Worm (Caenorhabditis elegans) whole organism, L1 larva: ENCODE results near the gene str-185.
A peak's percentile ranks its signal among the peaks of the same experiment; 100 is the strongest.

Experiments used
- C04F5.9 ChIP-seq: sonication (generic microtip); optimal IDR thresholded peaks from 2 replicates; lab custom pipeline; 2016; ENCODE audit warnings: missing genetic modification characterization, missing compliant biosample characterization
- Y116A8C.19 ChIP-seq: sonication (generic microtip); optimal IDR thresholded peaks from 2 replicates; lab custom pipeline; 2016; ENCODE audit warnings: missing compliant biosample characterization, missing genetic modification characterization, borderline replicate concordance
- ama-1 ChIP-seq: fragments of 150-350 bp; optimal IDR thresholded peaks from 2 replicates; lab custom pipeline; 2014
- ceh-8 ChIP-seq: fragments of 200-800 bp; sonication (Bioruptor generic); optimal IDR thresholded peaks from 2 replicates; lab custom pipeline; 2018; ENCODE audit warnings: mild to moderate bottlenecking, missing genetic modification characterization, moderate library complexity, missing compliant biosample characterization
- ceh-82 ChIP-seq, 3 experiments: fragments of 150-350 bp in 1 of 3; sonication (generic microtip) in 2 of 3; optimal IDR thresholded peaks; 2 replicates each; lab custom pipeline; 2014 to 2017; ENCODE audit warnings: missing biosample characterization in 3 of 3, missing genetic modification characterization in 3 of 3
- ceh-88 ChIP-seq: fragments of 200-800 bp; sonication (Bioruptor generic); IDR thresholded peaks from 2 replicates; pipeline ENCODE4 v1.3.6; 2022; ENCODE audit warnings: missing genetic modification characterization, missing compliant biosample characterization
- ceh-90 ChIP-seq: sonication (generic microtip); optimal IDR thresholded peaks from 2 replicates; lab custom pipeline; 2016; ENCODE audit warnings: missing genetic modification characterization, missing compliant biosample characterization
- dsc-1 ChIP-seq: sonication (generic microtip); optimal IDR thresholded peaks from 2 replicates; lab custom pipeline; 2016; ENCODE audit warnings: mild to moderate bottlenecking, missing genetic modification characterization, missing compliant biosample characterization
- egl-13 ChIP-seq: sonication (generic microtip); optimal IDR thresholded peaks from 2 replicates; lab custom pipeline; 2016; ENCODE audit warnings: missing genotype, missing genetic modification reagents, missing genetic modification characterization, missing compliant biosample characterization
- elt-2 ChIP-seq: sonication (generic microtip); optimal IDR thresholded peaks from 2 replicates; lab custom pipeline; 2016; ENCODE audit warnings: missing genetic modification characterization, mild to moderate bottlenecking, inconsistent platforms, missing compliant biosample characterization, missing genetic modification reagents
- ets-5 ChIP-seq: fragments of 200-800 bp; sonication (Bioruptor generic); IDR thresholded peaks from 2 replicates; pipeline ENCODE4 v1.3.6; 2022; ENCODE audit warnings: missing genetic modification characterization, missing compliant biosample characterization
- fkh-4 ChIP-seq: sonication (generic microtip); optimal IDR thresholded peaks from 2 replicates; lab custom pipeline; 2016; ENCODE audit warnings: missing compliant biosample characterization, missing genetic modification characterization, borderline replicate concordance
- hlh-4 ChIP-seq: sonication (generic microtip); optimal IDR thresholded peaks from 2 replicates; lab custom pipeline; 2016; ENCODE audit warnings: mild to moderate bottlenecking, missing genetic modification characterization, missing compliant biosample characterization
- hpl-2 ChIP-seq: fragments of 150-350 bp; optimal IDR thresholded peaks from 2 replicates; lab custom pipeline; 2014; ENCODE audit warnings: missing biosample characterization, missing genetic modification reagents, missing genetic modification characterization
- irx-1 ChIP-seq: sonication (generic microtip); optimal IDR thresholded peaks from 2 replicates; lab custom pipeline; 2016; ENCODE audit warnings: missing genetic modification characterization, missing compliant biosample characterization
- isw-1 ChIP-seq: fragments of 200-800 bp; sonication (Bioruptor generic); IDR thresholded peaks from 2 replicates; pipeline ENCODE4 v1.3.6; 2022; ENCODE audit warnings: missing genetic modification characterization, missing compliant biosample characterization
- jun-1 ChIP-seq: fragments of 150-350 bp; optimal IDR thresholded peaks from 2 replicates; lab custom pipeline; 2014; ENCODE audit warnings: missing biosample characterization, missing genetic modification reagents, missing genetic modification characterization
- lin-13 ChIP-seq: fragments of 150-350 bp; optimal IDR thresholded peaks from 2 replicates; lab custom pipeline; 2014; ENCODE audit warnings: missing biosample characterization, missing genetic modification reagents, missing genetic modification characterization
- lin-35 ChIP-seq, 2 experiments: fragments of 150-350 bp; optimal IDR thresholded peaks; 2 replicates each; lab custom pipeline; 2014; ENCODE audit warnings: missing biosample characterization in 2 of 2, missing genetic modification characterization in 2 of 2, missing genetic modification reagents in 2 of 2
- lin-39 ChIP-seq: fragments of 150-350 bp; optimal IDR thresholded peaks from 2 replicates; lab custom pipeline; 2014; ENCODE audit warnings: missing biosample characterization, missing genetic modification reagents, missing genetic modification characterization
- lir-3 ChIP-seq: sonication (generic microtip); optimal IDR thresholded peaks from 2 replicates; lab custom pipeline; 2016; ENCODE audit warnings: mild to moderate bottlenecking, missing genetic modification characterization, moderate library complexity, missing compliant biosample characterization; ENCODE audit not compliant: poor library complexity
- lsy-2 ChIP-seq, 2 experiments: fragments of 150-350 bp; optimal IDR thresholded peaks; 2 replicates each; lab custom pipeline; 2014; ENCODE audit warnings: missing biosample characterization in 2 of 2, missing genetic modification characterization in 2 of 2
- mab-9 ChIP-seq: fragments of 200-800 bp; sonication (Bioruptor generic); IDR thresholded peaks from 2 replicates; pipeline ENCODE4 v1.3.6; 2022; ENCODE audit warnings: missing genetic modification reagents, missing genetic modification characterization, missing compliant biosample characterization
- mdl-1 ChIP-seq, 2 experiments: fragments of 150-350 bp; optimal IDR thresholded peaks; 2 replicates each; lab custom pipeline; 2014 to 2017; ENCODE audit warnings: missing biosample characterization in 2 of 2, missing genetic modification characterization in 2 of 2, inconsistent platforms in 1 of 2
- mef-2 ChIP-seq: fragments of 150-350 bp; optimal IDR thresholded peaks from 2 replicates; lab custom pipeline; 2014; ENCODE audit warnings: missing biosample characterization, missing genetic modification characterization
- nhr-237 ChIP-seq: fragments of 150-350 bp; optimal IDR thresholded peaks from 2 replicates; lab custom pipeline; 2014; ENCODE audit warnings: missing biosample characterization, missing genetic modification characterization
- nhr-28 ChIP-seq: fragments of 150-350 bp; optimal IDR thresholded peaks from 2 replicates; lab custom pipeline; 2014; ENCODE audit warnings: missing biosample characterization, missing genetic modification characterization
- nhr-47 ChIP-seq: sonication (generic microtip); optimal IDR thresholded peaks from 2 replicates; lab custom pipeline; 2016; ENCODE audit warnings: mild to moderate bottlenecking, missing genetic modification characterization, moderate library complexity, missing compliant biosample characterization
- nhr-71 ChIP-seq: sonication (generic microtip); optimal IDR thresholded peaks from 2 replicates; lab custom pipeline; 2016; ENCODE audit warnings: mild to moderate bottlenecking, missing genetic modification characterization, moderate library complexity, missing compliant biosample characterization
- nhr-77 ChIP-seq: fragments of 150-350 bp; optimal IDR thresholded peaks from 2 replicates; lab custom pipeline; 2014; ENCODE audit warnings: missing biosample characterization, missing genetic modification characterization
- nhr-84 ChIP-seq: sonication (generic microtip); optimal IDR thresholded peaks from 2 replicates; lab custom pipeline; 2017; ENCODE audit warnings: missing biosample characterization, missing genetic modification characterization
- nhr-90 ChIP-seq: sonication (generic microtip); optimal IDR thresholded peaks from 2 replicates; lab custom pipeline; 2016; ENCODE audit warnings: mild to moderate bottlenecking, missing genetic modification characterization, missing compliant biosample characterization; ENCODE audit not compliant: poor library complexity
- pax-3 ChIP-seq: fragments of 200-800 bp; sonication (Bioruptor generic); optimal IDR thresholded peaks from 2 replicates; lab custom pipeline; 2018; ENCODE audit warnings: mild to moderate bottlenecking, missing genetic modification characterization, moderate library complexity, missing compliant biosample characterization
- snu-23 ChIP-seq: sonication (generic microtip); optimal IDR thresholded peaks from 2 replicates; lab custom pipeline; 2016; ENCODE audit warnings: missing genetic modification characterization, missing compliant biosample characterization
- sptf-1 ChIP-seq: fragments of 150-350 bp; optimal IDR thresholded peaks from 2 replicates; lab custom pipeline; 2014; ENCODE audit warnings: missing biosample characterization, missing genetic modification characterization
- sup-37 ChIP-seq: fragments of 200-800 bp; sonication (Bioruptor generic); optimal IDR thresholded peaks from 2 replicates; lab custom pipeline; 2018; ENCODE audit warnings: mild to moderate bottlenecking, missing genetic modification characterization, missing compliant biosample characterization
- tbx-2 ChIP-seq: sonication (generic microtip); optimal IDR thresholded peaks from 2 replicates; lab custom pipeline; 2016; ENCODE audit warnings: missing genetic modification characterization, missing compliant biosample characterization
- tlp-1 ChIP-seq: fragments of 150-350 bp; optimal IDR thresholded peaks from 2 replicates; lab custom pipeline; 2014; ENCODE audit warnings: missing biosample characterization, missing genetic modification characterization
- unc-62 ChIP-seq: fragments of 150-350 bp; optimal IDR thresholded peaks from 2 replicates; lab custom pipeline; 2014; ENCODE audit warnings: missing biosample characterization, missing genetic modification reagents, missing genetic modification characterization
- zag-1 ChIP-seq: fragments of 150-350 bp; optimal IDR thresholded peaks from 2 replicates; lab custom pipeline; 2014; ENCODE audit warnings: missing biosample characterization, missing genetic modification characterization
- zip-4 ChIP-seq: fragments of 200-800 bp; sonication (Bioruptor generic); optimal IDR thresholded peaks from 2 replicates; lab custom pipeline; 2018; ENCODE audit warnings: mild to moderate bottlenecking, missing genetic modification characterization, moderate library complexity, missing compliant biosample characterization
- ztf-4 ChIP-seq: fragments of 150-350 bp; optimal IDR thresholded peaks from 2 replicates; lab custom pipeline; 2014; ENCODE audit warnings: missing biosample characterization, missing genetic modification characterization

The str-185 gene

DNA sequence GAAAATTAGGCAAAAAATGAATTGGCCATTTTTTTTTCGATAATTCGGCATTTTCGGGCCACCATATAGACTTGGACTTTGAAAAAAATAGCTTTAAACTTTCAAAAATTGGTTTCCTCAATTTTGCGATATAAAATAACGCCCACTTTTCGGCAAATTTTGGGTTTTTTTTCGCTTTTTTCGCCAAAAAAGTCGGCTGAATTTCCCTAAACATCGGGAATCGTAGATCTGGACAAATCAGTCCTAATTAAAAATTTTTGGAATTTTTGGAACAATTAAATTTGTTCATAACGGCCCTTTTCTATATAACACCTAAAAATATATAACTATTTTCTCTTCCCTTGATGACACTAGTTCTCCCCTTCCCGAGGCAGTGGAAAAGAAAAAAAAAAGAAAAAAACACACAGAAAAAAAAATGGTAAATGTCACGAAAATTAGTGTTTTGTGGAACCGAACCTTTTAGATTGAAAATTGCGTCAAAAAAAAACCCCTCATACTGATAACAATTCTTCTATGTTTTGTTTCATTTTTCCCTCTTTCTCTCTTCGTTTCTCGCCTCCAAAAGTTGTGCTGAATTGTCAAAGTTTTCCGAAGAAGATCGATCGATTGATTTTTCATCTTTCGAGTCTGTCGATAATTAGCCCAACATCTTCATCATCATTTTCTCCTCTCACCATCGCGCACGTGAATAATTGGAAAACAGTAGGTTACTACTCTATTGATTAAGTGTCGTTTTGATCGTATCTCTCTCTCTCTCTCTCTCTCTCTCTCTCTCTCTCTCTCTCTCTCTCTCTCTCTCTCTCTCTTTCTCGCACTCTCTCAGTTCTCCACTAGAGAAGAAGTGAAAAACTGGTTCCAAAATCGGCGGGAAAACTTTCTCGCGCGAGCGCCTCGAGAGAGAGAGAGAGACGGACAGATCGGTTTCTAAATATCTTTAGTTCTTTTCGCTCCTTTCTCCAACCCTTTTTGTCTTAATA lies 29.2 kb downstream of the str-185 start, which contains the start of gene Y24D9A.6 (continued):
- TF ChIP-seq mab-9 (GFP tag; lab: Robert Waterston, UW) (peak; percentile 59), mef-2 (no peak), isw-1 (GFP tag; lab: Robert Waterston, UW) (no peak), elt-2 (tag; lab: Kevin White, UChicago) (no peak), unc-62 (no peak), hlh-4 (tag; lab: Kevin White, UChicago) (no peak), tbx-2 (tag; lab: Kevin White, UChicago) (peak; percentile 64), lin-35 (GFP tag; optimal IDR thresholded peaks at IDR 0.05; lab: Kevin White, UChicago) (peak; percentile 56 to 86), ama-1 (lab: Kevin White, UChicago) (peak; percentile 50), ceh-88 (GFP tag; lab: Robert Waterston, UW) (0 out of 2 replicates have a peak, but pooled peaks have one; percentile 43), ceh-8 (GFP tag; lab: Kevin White, UChicago) (no peak), dsc-1 (no peak), nhr-28 (tag; lab: Kevin White, UChicago) (no peak), ztf-4 (tag; lab: Kevin White, UChicago) (peak; percentile 68), nhr-47 (peak; percentile 84), nhr-90 (peak; percentile 94), lin-13 (GFP tag; lab: Kevin White, UChicago) (peak; percentile 73), jun-1 (tag; lab: Kevin White, UChicago) (peak; percentile 42), ceh-90 (tag; lab: Kevin White, UChicago) (no peak), snu-23 (peak; percentile 63), ceh-82 (tag; optimal IDR thresholded peaks at IDR 0.05; lab: Kevin White, UChicago) (peak; percentile 20 to 47 (median 37)), egl-13 (tag; lab: Kevin White, UChicago) (no peak), C04F5.9 (tag; lab: Kevin White, UChicago) (no peak), lir-3 (tag; lab: Kevin White, UChicago) (peak; percentile 16), Y116A8C.19 (tag; lab: Kevin White, UChicago) (no peak), zag-1 (no peak), lsy-2 (tag; optimal IDR thresholded peaks at IDR 0.05; lab: Kevin White, UChicago) (peak; percentile 72 to 81), hpl-2 (peak; percentile 74), nhr-237 (peak; percentile 57), lin-39 (tag; lab: Kevin White, UChicago) (peak; percentile 74), mdl-1 (tag; optimal IDR thresholded peaks at IDR 0.05; lab: Kevin White, UChicago) (peak; percentile 10 to 63), ets-5 (GFP tag; lab: Robert Waterston, UW) (no peak), nhr-84 (tag; lab: Kevin White, UChicago) (no peak), irx-1 (peak; percentile 80), pax-3 (tag; lab: Kevin White, UChicago) (peak; percentile 4), nhr-71 (tag; lab: Kevin White, UChicago) (peak; percentile 88), zip-4 (no peak), sup-37 (GFP tag; lab: Kevin White, UChicago) (no peak), fkh-4 (tag; lab: Kevin White, UChicago) (no peak), tlp-1 (tag; lab: Kevin White, UChicago) (no peak), sptf-1 (tag; lab: Kevin White, UChicago) (no peak), nhr-77 (peak; percentile 61)
- TF ChIP-seq, all 84 proteins: peak for 44
